Worm (Caenorhabditis elegans): ENCODE results near the gene K12H6.4.
A peak's percentile ranks its signal among the peaks of the same experiment; 100 is the strongest.

The K12H6.4 gene

DNA sequence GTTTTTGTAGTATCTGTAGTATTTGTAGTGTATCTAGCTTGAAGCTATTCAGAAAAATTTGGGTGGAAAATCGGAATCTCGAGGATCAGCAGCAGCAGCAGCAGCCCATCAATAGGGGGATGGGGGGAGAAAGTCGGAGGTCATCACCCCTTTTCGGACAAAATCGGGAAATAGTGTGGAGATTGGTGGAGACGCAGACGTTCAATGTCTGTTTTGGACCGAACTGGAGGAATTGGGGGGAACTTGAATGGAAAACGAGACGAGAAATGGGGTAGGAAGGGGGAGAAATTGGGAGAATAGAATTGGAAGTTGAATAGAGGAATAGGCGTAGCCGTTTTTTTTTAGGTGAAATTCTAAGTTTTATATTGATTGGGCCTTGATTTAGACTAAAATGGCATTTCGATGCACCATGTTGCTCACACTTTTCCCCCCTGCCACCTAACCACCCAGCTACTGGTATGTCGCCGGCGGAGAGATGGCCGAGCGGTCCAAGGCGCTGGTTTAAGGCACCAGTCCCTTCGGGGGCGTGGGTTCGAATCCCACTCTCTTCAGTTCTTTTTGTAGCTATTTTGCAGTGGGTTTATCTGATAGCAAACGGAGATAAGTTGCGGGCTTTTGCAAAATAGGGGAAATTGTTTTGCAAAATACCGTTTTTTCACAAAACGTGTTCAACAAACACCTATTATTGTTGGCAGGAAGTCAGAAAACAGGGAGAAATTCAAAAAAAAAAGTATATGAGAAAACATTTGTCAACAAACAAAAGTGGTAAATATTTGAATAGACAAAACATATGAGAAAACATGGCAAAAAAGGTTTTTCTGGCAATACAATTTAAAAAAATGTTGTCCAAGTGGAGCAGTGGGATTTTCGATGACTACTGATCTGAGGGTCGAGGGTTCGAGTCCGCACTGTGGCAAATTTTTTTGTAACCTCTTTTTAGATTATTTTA, 36.1 kb upstream of the K12H6.4 start (continued):
- TF ChIP-seq sea-2 (GFP tag; IDR thresholded peaks at IDR 0.05) (no peak), F57C9.4 (tag; optimal IDR thresholded peaks at IDR 0.05) (no peak), K12H6.12 (tag; optimal IDR thresholded peaks at IDR 0.05) (no peak), athp-1 (tag; optimal IDR thresholded peaks at IDR 0.05) (no peak), sptf-2 (GFP tag; optimal IDR thresholded peaks at IDR 0.05) (no peak), snpc-1.1 (tag; optimal IDR thresholded peaks at IDR 0.05; ENCODE audit: insufficient read depth) (no peak), xnd-1 (tag; optimal IDR thresholded peaks at IDR 0.05) (no peak), nhr-27 (tag; optimal IDR thresholded peaks at IDR 0.05) (no peak), gei-17 (GFP tag; optimal IDR thresholded peaks at IDR 0.05) (no peak), lag-1 (GFP tag; IDR thresholded peaks at IDR 0.05) (no peak), ztf-6 (GFP tag; IDR thresholded peaks at IDR 0.05) (no peak), K11D2.4 (GFP tag; IDR thresholded peaks at IDR 0.05) (no peak), sdz-38 (tag; optimal IDR thresholded peaks at IDR 0.05) (no peak), ama-1 (optimal IDR thresholded peaks at IDR 0.05) (no peak), ama-1 (GFP tag; optimal IDR thresholded peaks at IDR 0.05) (peak in 1 of 2 experiments; percentile 53), ets-4 (GFP tag; optimal IDR thresholded peaks at IDR 0.05) (no peak), repo-1 (tag; optimal IDR thresholded peaks at IDR 0.05) (no peak), Y53F4B.3 (GFP tag; IDR thresholded peaks at IDR 0.05) (no peak), egrh-3 (GFP tag; IDR thresholded peaks at IDR 0.05) (peak; percentile 43; the same call in 1 of the 2 replicates), snpc-4 (GFP tag; optimal IDR thresholded peaks at IDR 0.05) (peak; percentile 41), snpc-4 (tag; optimal IDR thresholded peaks at IDR 0.05) (peak in 3 of 4 experiments; percentile 31 to 60 (median 33)), ztf-28 (GFP tag; IDR thresholded peaks at IDR 0.05) (no peak), hrde-1 (tag; optimal IDR thresholded peaks at IDR 0.05; ENCODE audit: borderline replicate concordance) (no peak), Y56A3A.18 (GFP tag; IDR thresholded peaks at IDR 0.05) (no peak), snpc-3.4 (tag; optimal IDR thresholded peaks at IDR 0.05) (no peak), tbx-9 (tag; optimal IDR thresholded peaks at IDR 0.05; ENCODE audit: borderline replicate concordance) (no peak), F10E7.11 (tag; optimal IDR thresholded peaks at IDR 0.05) (no peak), nhr-90 (tag; optimal IDR thresholded peaks at IDR 0.05) (peak; percentile 67), B0261.1 (tag; optimal IDR thresholded peaks at IDR 0.05) (peak; percentile 83), ceh-40 (GFP tag; IDR thresholded peaks at IDR 0.05) (no peak), hlh-26 (GFP tag; conservative IDR thresholded peaks at IDR 0.05) (no peak), die-1 (tag; optimal IDR thresholded peaks at IDR 0.05) (peak; percentile 69), ekl-4 (GFP tag; IDR thresholded peaks at IDR 0.05) (peak; percentile 35; the same call in 1 of the 2 replicates), hmg-1.2 (GFP tag; IDR thresholded peaks at IDR 0.05) (peak; percentile 68), lir-1 (GFP tag; conservative IDR thresholded peaks at IDR 0.05) (0 out of 2 replicates have a peak, but pooled peaks have one; percentile 17), madf-6 (GFP tag; IDR thresholded peaks at IDR 0.05) (peak; percentile 40), nhr-179 (tag; optimal IDR thresholded peaks at IDR 0.05) (no peak), madf-8 (GFP tag; conservative IDR thresholded peaks at IDR 0.05) (no peak), ztf-18 (tag; optimal IDR thresholded peaks at IDR 0.05) (peak; percentile 59), lin-54 (GFP tag; optimal IDR thresholded peaks at IDR 0.05) (peak; percentile 17), lsy-27 (tag; optimal IDR thresholded peaks at IDR 0.05; ENCODE audit: borderline replicate concordance, insufficient read depth) (no peak), F22D6.2 (tag; optimal IDR thresholded peaks at IDR 0.05) (no peak), dox-1 (GFP tag; IDR thresholded peaks at IDR 0.05) (no peak; the same call in 1 of the 2 replicates), F37B4.10 (GFP tag; IDR thresholded peaks at IDR 0.05) (no peak), egl-44 (GFP tag; IDR thresholded peaks at IDR 0.05) (0 out of 2 replicates have a peak, but pooled peaks have one; percentile 30), mxl-1 (tag; optimal IDR thresholded peaks at IDR 0.05) (no peak), mes-4 (tag; optimal IDR thresholded peaks at IDR 0.05) (no peak)
